Worm (Caenorhabditis elegans) whole organism, L1 larva: Measurements from ENCODE around the gene oig-2.
A peak's percentile ranks its signal among the peaks of the same experiment; 100 is the strongest.

ENCODE experiments used
- F16B12.6 ChIP-seq: fragments of 150-350 bp; optimal IDR thresholded peaks from 2 replicates; lab custom pipeline; 2014; ENCODE audit warnings: missing biosample characterization, missing genetic modification characterization
- Y116A8C.19 ChIP-seq: sonication (generic microtip); optimal IDR thresholded peaks from 2 replicates; lab custom pipeline; 2016; ENCODE audit warnings: missing compliant biosample characterization, missing genetic modification characterization, borderline replicate concordance
- aha-1 ChIP-seq: fragments of 150-350 bp; optimal IDR thresholded peaks from 2 replicates; lab custom pipeline; 2014; ENCODE audit warnings: missing biosample characterization, missing genetic modification characterization
- alr-1 ChIP-seq: fragments of 200-800 bp; sonication (Bioruptor generic); optimal IDR thresholded peaks from 2 replicates; lab custom pipeline; 2018; ENCODE audit warnings: borderline replicate concordance, mild to moderate bottlenecking, missing genetic modification characterization, missing compliant biosample characterization
- aly-2 ChIP-seq: fragments of 150-350 bp; optimal IDR thresholded peaks from 2 replicates; lab custom pipeline; 2014; ENCODE audit warnings: missing biosample characterization, missing genetic modification characterization
- blmp-1 ChIP-seq: fragments of 150-350 bp; optimal IDR thresholded peaks from 2 replicates; lab custom pipeline; 2014; ENCODE audit warnings: missing biosample characterization, missing genetic modification characterization
- ceh-82 ChIP-seq, 3 experiments: fragments of 150-350 bp in 1 of 3; sonication (generic microtip) in 2 of 3; optimal IDR thresholded peaks; 2 replicates each; lab custom pipeline; 2014 to 2017; ENCODE audit warnings: missing biosample characterization in 3 of 3, missing genetic modification characterization in 3 of 3
- dsc-1 ChIP-seq: sonication (generic microtip); optimal IDR thresholded peaks from 2 replicates; lab custom pipeline; 2016; ENCODE audit warnings: mild to moderate bottlenecking, missing genetic modification characterization, missing compliant biosample characterization
- efl-1 ChIP-seq, 4 experiments: fragments of 150-350 bp; optimal IDR thresholded peaks in 3 of 4; peaks in 1 of 4; 1 replicate in 1 of 4; 2 replicates in 3 of 4; lab custom pipeline; 2014; ENCODE audit warnings: missing biosample characterization in 2 of 4, missing genetic modification characterization in 2 of 4, missing genetic modification reagents in 2 of 4
- efl-3 ChIP-seq: fragments of 200-800 bp; sonication (Bioruptor generic); optimal IDR thresholded peaks from 2 replicates; lab custom pipeline; 2018; ENCODE audit warnings: mild to moderate bottlenecking, missing genetic modification characterization, missing compliant biosample characterization
- egl-13 ChIP-seq: sonication (generic microtip); optimal IDR thresholded peaks from 2 replicates; lab custom pipeline; 2016; ENCODE audit warnings: missing genotype, missing genetic modification reagents, missing genetic modification characterization, missing compliant biosample characterization
- elt-2 ChIP-seq: sonication (generic microtip); optimal IDR thresholded peaks from 2 replicates; lab custom pipeline; 2016; ENCODE audit warnings: missing genetic modification characterization, mild to moderate bottlenecking, inconsistent platforms, missing compliant biosample characterization, missing genetic modification reagents
- elt-3 ChIP-seq, 6 experiments: fragments of 150-350 bp in 1 of 6; sonication (generic microtip); optimal IDR thresholded peaks; 2 replicates each; lab custom pipeline; 2017 to 2018; ENCODE audit warnings: missing biosample characterization in 6 of 6, missing genetic modification characterization in 6 of 6, inconsistent platforms in 1 of 6
- fkh-4 ChIP-seq: sonication (generic microtip); optimal IDR thresholded peaks from 2 replicates; lab custom pipeline; 2016; ENCODE audit warnings: missing compliant biosample characterization, missing genetic modification characterization, borderline replicate concordance
- fkh-8 ChIP-seq: sonication (generic microtip); optimal IDR thresholded peaks from 2 replicates; lab custom pipeline; 2016; ENCODE audit warnings: mild to moderate bottlenecking, missing genetic modification characterization, missing compliant biosample characterization
- grh-1 ChIP-seq: fragments of 200-800 bp; sonication (Bioruptor generic); IDR thresholded peaks from 2 replicates; pipeline ENCODE4 v1.3.6; 2022; ENCODE audit warnings: missing genetic modification reagents, missing genetic modification characterization, missing compliant biosample characterization
- hlh-17 ChIP-seq: fragments of 200-800 bp; sonication (Bioruptor generic); optimal IDR thresholded peaks from 2 replicates; lab custom pipeline; 2018; ENCODE audit warnings: missing genetic modification characterization, mild to moderate bottlenecking, missing compliant biosample characterization, moderate library complexity, borderline replicate concordance
- hlh-4 ChIP-seq: sonication (generic microtip); optimal IDR thresholded peaks from 2 replicates; lab custom pipeline; 2016; ENCODE audit warnings: mild to moderate bottlenecking, missing genetic modification characterization, missing compliant biosample characterization
- hpl-2 ChIP-seq: fragments of 150-350 bp; optimal IDR thresholded peaks from 2 replicates; lab custom pipeline; 2014; ENCODE audit warnings: missing biosample characterization, missing genetic modification reagents, missing genetic modification characterization
- jun-1 ChIP-seq: fragments of 150-350 bp; optimal IDR thresholded peaks from 2 replicates; lab custom pipeline; 2014; ENCODE audit warnings: missing biosample characterization, missing genetic modification reagents, missing genetic modification characterization
- lin-13 ChIP-seq: fragments of 150-350 bp; optimal IDR thresholded peaks from 2 replicates; lab custom pipeline; 2014; ENCODE audit warnings: missing biosample characterization, missing genetic modification reagents, missing genetic modification characterization
- lin-14 ChIP-seq: fragments of 200-800 bp; sonication (Bioruptor generic); optimal IDR thresholded peaks from 2 replicates; lab custom pipeline; 2018; ENCODE audit warnings: mild to moderate bottlenecking, missing genetic modification characterization, moderate library complexity, missing compliant biosample characterization
- lin-35 ChIP-seq, 2 experiments: fragments of 150-350 bp; optimal IDR thresholded peaks; 2 replicates each; lab custom pipeline; 2014; ENCODE audit warnings: missing biosample characterization in 2 of 2, missing genetic modification characterization in 2 of 2, missing genetic modification reagents in 2 of 2
- mdl-1 ChIP-seq, 2 experiments: fragments of 150-350 bp; optimal IDR thresholded peaks; 2 replicates each; lab custom pipeline; 2014 to 2017; ENCODE audit warnings: missing biosample characterization in 2 of 2, missing genetic modification characterization in 2 of 2, inconsistent platforms in 1 of 2
- mep-1 ChIP-seq: fragments of 150-350 bp; optimal IDR thresholded peaks from 2 replicates; lab custom pipeline; 2014; ENCODE audit warnings: missing biosample characterization, missing genetic modification characterization
- nhr-11 ChIP-seq: fragments of 150-350 bp; optimal IDR thresholded peaks from 2 replicates; lab custom pipeline; 2014; ENCODE audit warnings: missing biosample characterization, missing genetic modification characterization
- nhr-20 ChIP-seq: sonication (generic microtip); optimal IDR thresholded peaks from 2 replicates; lab custom pipeline; 2016; ENCODE audit warnings: mild to moderate bottlenecking, missing genetic modification characterization, missing compliant biosample characterization
- nhr-237 ChIP-seq: fragments of 150-350 bp; optimal IDR thresholded peaks from 2 replicates; lab custom pipeline; 2014; ENCODE audit warnings: missing biosample characterization, missing genetic modification characterization
- nhr-28 ChIP-seq: fragments of 150-350 bp; optimal IDR thresholded peaks from 2 replicates; lab custom pipeline; 2014; ENCODE audit warnings: missing biosample characterization, missing genetic modification characterization
- nhr-47 ChIP-seq: sonication (generic microtip); optimal IDR thresholded peaks from 2 replicates; lab custom pipeline; 2016; ENCODE audit warnings: mild to moderate bottlenecking, missing genetic modification characterization, moderate library complexity, missing compliant biosample characterization
- nhr-71 ChIP-seq: sonication (generic microtip); optimal IDR thresholded peaks from 2 replicates; lab custom pipeline; 2016; ENCODE audit warnings: mild to moderate bottlenecking, missing genetic modification characterization, moderate library complexity, missing compliant biosample characterization
- nhr-77 ChIP-seq: fragments of 150-350 bp; optimal IDR thresholded peaks from 2 replicates; lab custom pipeline; 2014; ENCODE audit warnings: missing biosample characterization, missing genetic modification characterization
- nhr-90 ChIP-seq: sonication (generic microtip); optimal IDR thresholded peaks from 2 replicates; lab custom pipeline; 2016; ENCODE audit warnings: mild to moderate bottlenecking, missing genetic modification characterization, missing compliant biosample characterization; ENCODE audit not compliant: poor library complexity
- pag-3 ChIP-seq: sonication (generic microtip); optimal IDR thresholded peaks from 2 replicates; lab custom pipeline; 2017; ENCODE audit warnings: missing genetic modification characterization, mild to moderate bottlenecking, missing compliant biosample characterization, antibody characterized with exemption, borderline replicate concordance; ENCODE audit not compliant: insufficient read depth
- pax-3 ChIP-seq: fragments of 200-800 bp; sonication (Bioruptor generic); optimal IDR thresholded peaks from 2 replicates; lab custom pipeline; 2018; ENCODE audit warnings: mild to moderate bottlenecking, missing genetic modification characterization, moderate library complexity, missing compliant biosample characterization
- skn-1 ChIP-seq: fragments of 150-350 bp; optimal IDR thresholded peaks from 2 replicates; lab custom pipeline; 2014; ENCODE audit warnings: missing biosample characterization, missing genetic modification characterization
- snpc-4 ChIP-seq: fragments of 150-350 bp; optimal IDR thresholded peaks from 2 replicates; lab custom pipeline; 2014; ENCODE audit warnings: missing biosample characterization, missing genetic modification characterization
- snu-23 ChIP-seq: sonication (generic microtip); optimal IDR thresholded peaks from 2 replicates; lab custom pipeline; 2016; ENCODE audit warnings: missing genetic modification characterization, missing compliant biosample characterization
- sox-4 ChIP-seq: sonication (generic microtip); optimal IDR thresholded peaks from 2 replicates; lab custom pipeline; 2016; ENCODE audit warnings: missing genetic modification characterization, missing compliant biosample characterization
- sup-37 ChIP-seq: fragments of 200-800 bp; sonication (Bioruptor generic); optimal IDR thresholded peaks from 2 replicates; lab custom pipeline; 2018; ENCODE audit warnings: mild to moderate bottlenecking, missing genetic modification characterization, missing compliant biosample characterization
- tbx-2 ChIP-seq: sonication (generic microtip); optimal IDR thresholded peaks from 2 replicates; lab custom pipeline; 2016; ENCODE audit warnings: missing genetic modification characterization, missing compliant biosample characterization
- tlp-1 ChIP-seq: fragments of 150-350 bp; optimal IDR thresholded peaks from 2 replicates; lab custom pipeline; 2014; ENCODE audit warnings: missing biosample characterization, missing genetic modification characterization
- unc-130 ChIP-seq: fragments of 150-350 bp; optimal IDR thresholded peaks from 2 replicates; lab custom pipeline; 2017; ENCODE audit warnings: missing biosample characterization, missing genetic modification characterization, inconsistent platforms
- unc-86 ChIP-seq: sonication (generic microtip); optimal IDR thresholded peaks from 2 replicates; lab custom pipeline; 2016; ENCODE audit warnings: missing genetic modification characterization, missing compliant biosample characterization
- vab-15 ChIP-seq: sonication (generic microtip); optimal IDR thresholded peaks from 2 replicates; lab custom pipeline; 2017; ENCODE audit warnings: missing genotype, mild to moderate bottlenecking, missing genetic modification characterization, missing compliant biosample characterization
- xbp-1 ChIP-seq: sonication (generic microtip); optimal IDR thresholded peaks from 2 replicates; lab custom pipeline; 2016; ENCODE audit warnings: missing genetic modification characterization, missing compliant biosample characterization
- zag-1 ChIP-seq: fragments of 150-350 bp; optimal IDR thresholded peaks from 2 replicates; lab custom pipeline; 2014; ENCODE audit warnings: missing biosample characterization, missing genetic modification characterization
- zip-4 ChIP-seq: fragments of 200-800 bp; sonication (Bioruptor generic); optimal IDR thresholded peaks from 2 replicates; lab custom pipeline; 2018; ENCODE audit warnings: mild to moderate bottlenecking, missing genetic modification characterization, moderate library complexity, missing compliant biosample characterization
- ztf-11 ChIP-seq, 2 experiments: sonication (generic microtip); optimal IDR thresholded peaks; 2 replicates each; lab custom pipeline; 2016 to 2017; ENCODE audit warnings: missing genetic modification characterization in 2 of 2, missing biosample characterization in 1 of 2, missing compliant biosample characterization in 1 of 2

Gene oig-2

DNA sequence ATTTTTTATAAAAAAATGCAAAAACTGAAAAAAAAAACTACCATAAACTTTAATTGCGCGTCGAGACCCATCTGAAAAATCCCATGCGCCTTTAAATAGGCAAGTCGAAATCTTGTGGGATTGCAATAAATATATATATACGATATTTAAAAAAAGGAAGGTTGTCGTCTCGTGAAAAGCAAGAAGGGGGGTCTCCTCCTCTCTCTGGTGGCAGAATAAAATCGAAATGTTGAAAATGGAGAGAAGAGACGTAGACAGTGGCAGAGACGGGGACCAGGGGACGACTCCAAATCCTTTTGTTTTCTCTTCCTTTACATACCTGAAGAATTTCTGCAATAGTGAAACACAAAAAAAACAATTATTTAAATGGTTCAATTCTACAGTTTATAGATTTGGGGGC, 6.0 kb upstream of the oig-2 start, which contains the start of gene F18A11.5 (continued):
- no peak for TF ChIP-seq lin-35 (GFP tag; optimal IDR thresholded peaks at IDR 0.05; lab: Kevin White, UChicago)
- no peak for TF ChIP-seq sup-37 (GFP tag; lab: Kevin White, UChicago)
- TF ChIP-seq alr-1 (tag; lab: Kevin White, UChicago), result no peak
- TF ChIP-seq efl-3 (GFP tag; lab: Kevin White, UChicago), result no peak
- no peak for TF ChIP-seq nhr-237
- no peak for TF ChIP-seq fkh-4 (tag; lab: Kevin White, UChicago)
- TF ChIP-seq unc-130 (tag; lab: Kevin White, UChicago), result no peak
- TF ChIP-seq snpc-4 (tag; lab: Kevin White, UChicago), result no peak
- peak; percentile 2 for TF ChIP-seq blmp-1
- TF ChIP-seq nhr-77, result no peak
- no peak for TF ChIP-seq elt-2
- TF ChIP-seq zip-4 (GFP tag; lab: Kevin White, UChicago), result no peak
- no peak for TF ChIP-seq hlh-4
- TF ChIP-seq nhr-20, result no peak
- TF ChIP-seq sox-4 (tag; lab: Kevin White, UChicago), result no peak
- TF ChIP-seq elt-3 (tag; optimal IDR thresholded peaks at IDR 0.05; lab: Kevin White, UChicago), result no peak
- no peak for TF ChIP-seq pax-3 (tag; lab: Kevin White, UChicago)
- no peak for TF ChIP-seq aha-1 (tag; lab: Kevin White, UChicago)
- TF ChIP-seq mep-1 (tag; lab: Kevin White, UChicago), result no peak
- TF ChIP-seq fkh-8 (tag; lab: Kevin White, UChicago), result no peak
- TF ChIP-seq skn-1 (tag; lab: Kevin White, UChicago), result no peak
- TF ChIP-seq Y116A8C.19 (tag; lab: Kevin White, UChicago), result no peak

DNA sequence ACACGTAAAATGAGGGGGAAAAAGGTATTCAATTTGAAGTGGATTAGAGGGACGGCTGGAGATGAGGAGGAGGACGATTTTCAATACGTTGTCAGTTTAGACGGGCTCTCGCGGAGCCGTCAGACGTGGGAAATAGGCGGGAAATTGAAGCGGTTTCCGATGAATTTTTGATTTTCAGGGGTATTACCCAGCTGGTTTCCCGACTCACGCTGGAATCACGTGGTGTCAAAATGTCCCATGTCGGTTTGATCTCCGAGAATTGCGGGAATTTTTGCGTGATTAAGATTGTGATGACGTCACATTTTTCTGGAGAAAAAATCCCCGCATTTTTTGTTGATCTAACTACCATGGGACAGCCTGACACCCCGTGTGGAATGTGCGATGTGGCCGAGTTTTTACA, 4.7 kb upstream of the oig-2 start:
- peak; percentile 32 for TF ChIP-seq lin-14 (GFP tag; lab: Kevin White, UChicago)
- no peak for TF ChIP-seq pag-3 (tag; lab: Kevin White, UChicago)
- peak; percentile 33 for TF ChIP-seq nhr-47 (tag; lab: Kevin White, UChicago)
- no peak for TF ChIP-seq zag-1 (tag; lab: Kevin White, UChicago)
- no peak for TF ChIP-seq nhr-11 (tag; lab: Kevin White, UChicago)
- peak; percentile 68 for TF ChIP-seq dsc-1 (tag; lab: Kevin White, UChicago)
- no peak for TF ChIP-seq mdl-1 (tag; optimal IDR thresholded peaks at IDR 0.05; lab: Kevin White, UChicago)
- TF ChIP-seq egl-13 (tag; lab: Kevin White, UChicago), result no peak
- TF ChIP-seq xbp-1 (tag; lab: Kevin White, UChicago), result no peak
- no peak for TF ChIP-seq sox-4 (tag; lab: Kevin White, UChicago)
- TF ChIP-seq ztf-11 (tag; optimal IDR thresholded peaks at IDR 0.05; lab: Kevin White, UChicago), result no peak
- peak; percentile 10 for TF ChIP-seq snu-23 (GFP tag; lab: Kevin White, UChicago)
- no peak for TF ChIP-seq jun-1
- TF ChIP-seq lin-35 (GFP tag; optimal IDR thresholded peaks at IDR 0.05; lab: Kevin White, UChicago), result peak in 1 of 2 experiments; percentile 14
- no peak for TF ChIP-seq hlh-17 (GFP tag; lab: Kevin White, UChicago)
- peak; percentile 78 for TF ChIP-seq fkh-8 (tag; lab: Kevin White, UChicago)
- TF ChIP-seq aly-2, result no peak
- no peak for TF ChIP-seq Y116A8C.19 (tag; lab: Kevin White, UChicago)
- TF ChIP-seq elt-3 (tag; optimal IDR thresholded peaks at IDR 0.05; lab: Kevin White, UChicago), result no peak
- no peak for TF ChIP-seq nhr-90 (tag; lab: Kevin White, UChicago)
- no peak for TF ChIP-seq efl-3 (GFP tag; lab: Kevin White, UChicago)
- TF ChIP-seq efl-1 (optimal IDR thresholded peaks at IDR 0.05; lab: Kevin White, UChicago), result peak in 1 of 2 experiments; percentile 5
- no peak for TF ChIP-seq efl-1 (GFP tag; optimal IDR thresholded peaks at IDR 0.05 in 1 of 2; lab: Kevin White, UChicago)
- TF ChIP-seq lin-13 (GFP tag; lab: Kevin White, UChicago), result no peak
- TF ChIP-seq tbx-2 (tag; lab: Kevin White, UChicago), result no peak
- TF ChIP-seq blmp-1, result no peak
- no peak for TF ChIP-seq nhr-28 (tag; lab: Kevin White, UChicago)
- no peak for TF ChIP-seq nhr-237
- peak; percentile 38 for TF ChIP-seq pax-3 (tag; lab: Kevin White, UChicago)
- TF ChIP-seq nhr-71 (tag; lab: Kevin White, UChicago), result peak; percentile 43
- no peak for TF ChIP-seq grh-1 (GFP tag; lab: Robert Waterston, UW)
- TF ChIP-seq vab-15 (tag; lab: Kevin White, UChicago), result no peak
- TF ChIP-seq hpl-2 (GFP tag; lab: Kevin White, UChicago), result no peak
- TF ChIP-seq unc-86 (tag; lab: Kevin White, UChicago), result peak; percentile 5
- TF ChIP-seq nhr-20, result no peak
- TF ChIP-seq tlp-1 (tag; lab: Kevin White, UChicago), result no peak
- no peak for TF ChIP-seq ceh-82 (tag; optimal IDR thresholded peaks at IDR 0.05; lab: Kevin White, UChicago)
- TF ChIP-seq F16B12.6 (tag; lab: Kevin White, UChicago), result no peak
